Worm (Caenorhabditis elegans): ENCODE data around the gene F39F10.3.
A peak's percentile ranks its signal among the peaks of the same experiment; 100 is the strongest.
"Not testable (repeated sequence)": the region's sequence is repeated elsewhere in the genome, so short reads cannot be mapped to it uniquely, and the experiment has no call there.

F39F10.3 gene

ce11 chrX:16872446-16872962 is 19.3 kb upstream of the F39F10.3 start, which contains the start of gene T20F7.1 (continued):
- TF ChIP-seq snpc-4 (tag; optimal IDR thresholded peaks at IDR 0.05) (peak; percentile 19), sox-4 (tag; optimal IDR thresholded peaks at IDR 0.05) (no peak), grh-1 (GFP tag; IDR thresholded peaks at IDR 0.05) (no peak), snu-23 (GFP tag; optimal IDR thresholded peaks at IDR 0.05) (peak; percentile 90), alr-1 (tag; optimal IDR thresholded peaks at IDR 0.05; ENCODE audit: borderline replicate concordance) (no peak), jun-1 (tag; optimal IDR thresholded peaks at IDR 0.05) (peak; percentile 16), tbx-2 (tag; optimal IDR thresholded peaks at IDR 0.05) (peak; percentile 73), unc-130 (tag; optimal IDR thresholded peaks at IDR 0.05) (peak; percentile 63), unc-86 (tag; optimal IDR thresholded peaks at IDR 0.05) (peak; percentile 56), pax-3 (tag; optimal IDR thresholded peaks at IDR 0.05) (no peak), egl-13 (tag; optimal IDR thresholded peaks at IDR 0.05) (no peak), hlh-4 (tag; optimal IDR thresholded peaks at IDR 0.05) (no peak), egl-27 (tag; optimal IDR thresholded peaks at IDR 0.05) (peak in 1 of 2 experiments; percentile 24), mep-1 (tag; optimal IDR thresholded peaks at IDR 0.05) (peak; percentile 53), dpl-1 (GFP tag; optimal IDR thresholded peaks at IDR 0.05) (peak; percentile 6 to 54 (median 49)), elt-3 (tag; optimal IDR thresholded peaks at IDR 0.05) (peak in 2 of 6 experiments; percentile 40 to 53), lin-15B (tag; optimal IDR thresholded peaks at IDR 0.05) (peak; percentile 2), pag-3 (tag; optimal IDR thresholded peaks at IDR 0.05; ENCODE audit: borderline replicate concordance, insufficient read depth) (peak; percentile 74), zip-4 (GFP tag; optimal IDR thresholded peaks at IDR 0.05) (no peak), dsc-1 (tag; optimal IDR thresholded peaks at IDR 0.05) (peak; percentile 53), elt-2 (tag; optimal IDR thresholded peaks at IDR 0.05) (peak; percentile 51), aly-2 (tag; optimal IDR thresholded peaks at IDR 0.05) (no peak), efl-1 (optimal IDR thresholded peaks at IDR 0.05) (peak; percentile 50 to 61), efl-1 (GFP tag; optimal IDR thresholded peaks at IDR 0.05 in 1 of 2) (peak; percentile 30 to 94), mab-9 (GFP tag; IDR thresholded peaks at IDR 0.05) (no peak), nhr-76 (tag; optimal IDR thresholded peaks at IDR 0.05) (no peak), ztf-11 (tag; optimal IDR thresholded peaks at IDR 0.05) (peak in 1 of 2 experiments; percentile 21), nhr-237 (tag; optimal IDR thresholded peaks at IDR 0.05) (no peak), hpl-2 (GFP tag; optimal IDR thresholded peaks at IDR 0.05) (no peak), fkh-8 (tag; optimal IDR thresholded peaks at IDR 0.05) (peak; percentile 68), nhr-19 (GFP tag; conservative IDR thresholded peaks at IDR 0.05) (peak; percentile 88)

DNA sequence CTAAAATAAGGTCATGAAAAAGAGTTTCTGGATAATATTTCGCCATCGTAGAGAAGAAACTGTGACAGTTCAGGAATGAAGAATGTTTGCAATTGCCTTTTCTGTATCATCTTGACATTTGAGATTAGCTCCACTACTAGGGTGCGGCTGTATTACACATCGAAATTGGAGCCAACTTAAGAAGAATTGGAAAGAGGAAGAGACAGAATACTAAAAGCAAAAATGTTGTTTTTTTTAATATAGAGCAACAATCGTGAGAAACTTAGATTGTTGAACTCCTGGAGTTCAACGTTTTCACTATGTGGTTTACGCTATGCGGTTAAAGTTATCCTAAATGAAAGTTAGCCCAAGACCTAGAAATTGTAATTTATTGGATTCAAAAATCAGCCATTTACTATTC is 11.4 kb upstream of the F39F10.3 start, which contains the start of gene acs-9:
Gene acs-9 (minus strand): TSS at position 101 of the 400 bp plus-strand sequence.
- no peak for TF ChIP-seq F16B12.6 (tag; optimal IDR thresholded peaks at IDR 0.05)
- no peak for TF ChIP-seq nhr-237 (tag; optimal IDR thresholded peaks at IDR 0.05)
- TF ChIP-seq nhr-71 (tag; optimal IDR thresholded peaks at IDR 0.05) = no peak
- no peak for TF ChIP-seq hpl-2 (GFP tag; optimal IDR thresholded peaks at IDR 0.05)
- no peak for TF ChIP-seq lin-35 (GFP tag; optimal IDR thresholded peaks at IDR 0.05)
- TF ChIP-seq ceh-8 (GFP tag; optimal IDR thresholded peaks at IDR 0.05) = no peak

ce11 chrX:16883426-16883825 is 8.4 kb upstream of the F39F10.3 start, which contains the start of gene Y13C8A.1:
Gene Y13C8A.1, plus strand, starts transcription at chrX:16883726.
- TF ChIP-seq grh-1 (GFP tag; IDR thresholded peaks at IDR 0.05); ceh-8 (GFP tag; optimal IDR thresholded peaks at IDR 0.05); nhr-84 (tag; optimal IDR thresholded peaks at IDR 0.05): not testable (repeated sequence)

DNA sequence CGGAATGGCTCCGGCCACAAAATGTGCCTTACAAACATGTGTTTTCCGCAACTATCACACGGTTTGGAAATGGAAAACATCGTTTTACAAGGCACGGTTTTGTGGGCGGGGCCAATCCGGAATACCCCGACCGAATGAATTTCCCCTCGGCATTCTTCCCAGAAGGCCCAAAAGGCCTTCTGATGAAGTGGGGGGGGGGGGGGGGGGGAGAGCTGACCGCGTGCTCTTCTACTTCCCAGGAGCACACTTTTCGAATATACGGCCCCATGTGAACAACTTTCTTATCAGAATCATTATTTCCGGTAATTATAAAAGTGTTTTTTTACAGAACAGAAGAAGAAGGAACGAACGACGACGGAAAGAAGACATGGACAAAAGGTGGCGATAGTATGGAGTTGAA is 7.7 kb upstream of the F39F10.3 start:
- TF ChIP-seq xbp-1 (tag; optimal IDR thresholded peaks at IDR 0.05) (no peak), fos-1 (tag; optimal IDR thresholded peaks at IDR 0.05) (no peak), nhr-77 (tag; optimal IDR thresholded peaks at IDR 0.05) (no peak), ceh-90 (tag; optimal IDR thresholded peaks at IDR 0.05) (no peak), pax-3 (tag; optimal IDR thresholded peaks at IDR 0.05) (no peak), dsc-1 (tag; optimal IDR thresholded peaks at IDR 0.05) (no peak), lir-3 (tag; optimal IDR thresholded peaks at IDR 0.05; ENCODE audit: poor library complexity) (no peak), lin-13 (GFP tag; optimal IDR thresholded peaks at IDR 0.05) (no peak), nhr-85 (tag) (no peak), egl-13 (tag; optimal IDR thresholded peaks at IDR 0.05) (no peak), Y116A8C.19 (tag; optimal IDR thresholded peaks at IDR 0.05; ENCODE audit: borderline replicate concordance) (no peak)

Data from whole organism, L1 larva.